Fruit fly (Drosophila melanogaster): ENCODE measurements around the gene CG17097.

CG17097 gene

dm6 chr2L:10654520-10654919 is 8.3 kb downstream of the CG17097 start:
- TF ChIP-seq CG8478 (optimal IDR thresholded peaks at IDR 0.05) (no peak), CTCF (optimal IDR thresholded peaks at IDR 0.05) (no peak)

DNA sequence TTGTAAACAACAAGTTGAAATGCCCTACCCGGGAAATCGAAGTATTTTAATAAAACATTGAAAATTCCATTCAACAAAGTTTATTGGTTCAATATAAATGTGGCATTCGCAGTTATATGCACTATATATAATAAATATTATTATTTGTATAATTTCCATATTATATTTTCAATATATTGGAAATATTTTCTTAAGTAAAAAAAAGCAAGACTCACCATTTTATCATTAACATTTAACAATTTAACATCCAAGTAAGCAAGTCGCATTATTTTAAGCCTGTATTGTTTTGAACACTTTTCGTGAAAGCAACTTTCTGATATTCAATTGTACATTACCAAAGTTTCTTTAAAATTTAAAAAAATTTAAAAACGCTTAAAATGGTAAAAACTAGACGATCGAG is 11.8 kb downstream of the CG17097 start, which contains the start of gene CG45690:
Gene CG45690, plus strand, starts transcription at position 301 of the 400 bp plus-strand sequence.
- no peak for TF ChIP-seq CTCF (optimal IDR thresholded peaks at IDR 0.05)
- TF ChIP-seq CG8478 (optimal IDR thresholded peaks at IDR 0.05), result no peak

DNA sequence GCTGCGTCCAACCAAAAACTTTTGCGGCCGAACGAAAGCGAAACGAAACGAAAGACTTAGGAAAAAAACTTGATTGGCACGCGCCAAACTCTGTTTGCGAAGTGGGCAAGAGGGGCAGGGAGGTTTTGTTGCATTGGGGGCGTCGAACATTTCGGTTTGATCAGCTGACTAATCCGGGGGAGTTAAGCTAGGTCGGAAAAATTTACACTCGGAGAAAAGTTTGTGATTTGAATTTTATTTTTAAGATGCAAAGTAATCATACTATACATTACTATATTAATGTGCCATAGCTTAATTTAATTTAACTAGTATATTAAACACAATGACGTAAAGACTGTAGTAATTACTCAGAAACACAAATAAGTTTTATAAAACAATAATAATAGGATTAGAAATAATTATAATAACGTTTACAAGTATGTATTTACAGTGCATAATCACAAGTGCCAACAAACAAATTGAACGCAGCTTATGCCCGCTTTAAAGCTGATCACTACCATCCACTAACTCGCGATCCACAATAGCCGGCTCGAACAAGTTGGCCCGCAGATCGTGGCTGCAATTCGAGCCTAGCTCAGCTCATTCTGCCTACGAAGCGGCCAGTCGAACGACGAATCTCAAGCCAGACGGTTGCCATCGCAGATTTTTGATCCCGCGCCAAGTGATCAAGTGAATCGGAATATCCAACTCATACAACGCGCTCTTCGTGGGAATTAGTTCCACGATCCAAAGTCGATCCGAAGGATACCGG is 15.4 kb downstream of the CG17097 start, which contains the start of gene CG31871:
Gene CG31871, plus strand, starts transcription at position 592 of the 751 bp plus-strand sequence.
- TF ChIP-seq CTCF (optimal IDR thresholded peaks at IDR 0.05), result no peak
- TF ChIP-seq CG8478 (optimal IDR thresholded peaks at IDR 0.05), result no peak

DNA sequence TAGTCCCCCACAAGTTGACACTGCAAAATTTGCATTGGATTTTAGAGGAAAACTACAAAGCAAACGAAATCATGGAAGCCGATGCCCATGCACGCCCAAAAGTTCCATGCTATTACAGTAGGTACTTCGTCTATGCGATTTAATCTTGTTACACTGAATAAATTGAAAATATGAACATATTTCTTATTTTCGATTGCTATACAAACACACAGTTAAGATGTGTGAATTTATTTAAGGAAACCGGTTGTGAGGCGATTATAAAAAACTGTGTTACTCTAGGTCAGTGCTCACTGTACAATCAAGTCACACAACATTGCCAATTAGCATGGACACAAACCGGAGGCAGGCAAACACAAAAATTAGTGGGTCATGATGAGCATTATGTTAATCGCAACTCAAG is 19.4 kb downstream of the CG17097 start:
- no peak for TF ChIP-seq CTCF (optimal IDR thresholded peaks at IDR 0.05)
- no peak for TF ChIP-seq CG8478 (optimal IDR thresholded peaks at IDR 0.05)

DNA sequence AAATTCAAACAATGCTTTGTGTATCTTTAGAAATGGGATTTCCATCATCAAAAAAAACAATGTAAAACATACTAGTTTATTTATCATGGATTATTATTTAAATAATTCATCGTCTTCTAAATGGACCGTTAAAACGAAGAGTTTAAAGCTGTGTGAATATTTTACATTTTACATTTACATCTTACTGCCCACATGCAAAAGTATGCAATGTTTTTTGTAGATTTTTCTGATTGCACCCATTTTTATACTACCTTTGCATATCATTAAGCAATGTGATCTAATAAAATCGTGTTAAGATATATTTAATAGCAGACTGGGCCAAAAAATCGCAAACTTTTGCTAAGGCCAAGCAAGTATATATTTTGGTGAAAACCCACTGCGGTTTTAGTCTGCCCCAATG is 25.3 kb downstream of the CG17097 start:
- TF ChIP-seq CTCF (optimal IDR thresholded peaks at IDR 0.05) (no peak), CG8478 (optimal IDR thresholded peaks at IDR 0.05) (no peak)

DNA sequence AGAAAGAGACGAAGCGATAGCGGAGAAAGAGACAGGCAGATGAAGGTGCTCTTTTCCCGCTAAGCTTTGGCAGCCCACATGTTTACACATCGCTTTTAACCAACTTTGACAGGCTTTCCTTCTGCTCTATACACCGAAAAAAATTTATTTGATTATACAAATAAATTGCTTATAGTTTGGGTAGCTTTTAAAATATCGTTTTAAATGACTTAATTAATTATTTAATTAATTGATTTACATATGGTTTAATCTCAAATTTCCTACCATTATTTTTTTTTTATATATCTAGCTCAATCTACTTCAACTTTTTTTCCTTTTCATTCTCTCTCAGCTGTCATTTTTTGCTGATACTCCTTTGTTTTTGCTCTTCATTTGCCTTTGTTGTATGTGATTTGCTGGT is 26.8 kb downstream of the CG17097 start:
- TF ChIP-seq CG8478 (optimal IDR thresholded peaks at IDR 0.05) (no peak), CTCF (optimal IDR thresholded peaks at IDR 0.05) (no peak)

DNA sequence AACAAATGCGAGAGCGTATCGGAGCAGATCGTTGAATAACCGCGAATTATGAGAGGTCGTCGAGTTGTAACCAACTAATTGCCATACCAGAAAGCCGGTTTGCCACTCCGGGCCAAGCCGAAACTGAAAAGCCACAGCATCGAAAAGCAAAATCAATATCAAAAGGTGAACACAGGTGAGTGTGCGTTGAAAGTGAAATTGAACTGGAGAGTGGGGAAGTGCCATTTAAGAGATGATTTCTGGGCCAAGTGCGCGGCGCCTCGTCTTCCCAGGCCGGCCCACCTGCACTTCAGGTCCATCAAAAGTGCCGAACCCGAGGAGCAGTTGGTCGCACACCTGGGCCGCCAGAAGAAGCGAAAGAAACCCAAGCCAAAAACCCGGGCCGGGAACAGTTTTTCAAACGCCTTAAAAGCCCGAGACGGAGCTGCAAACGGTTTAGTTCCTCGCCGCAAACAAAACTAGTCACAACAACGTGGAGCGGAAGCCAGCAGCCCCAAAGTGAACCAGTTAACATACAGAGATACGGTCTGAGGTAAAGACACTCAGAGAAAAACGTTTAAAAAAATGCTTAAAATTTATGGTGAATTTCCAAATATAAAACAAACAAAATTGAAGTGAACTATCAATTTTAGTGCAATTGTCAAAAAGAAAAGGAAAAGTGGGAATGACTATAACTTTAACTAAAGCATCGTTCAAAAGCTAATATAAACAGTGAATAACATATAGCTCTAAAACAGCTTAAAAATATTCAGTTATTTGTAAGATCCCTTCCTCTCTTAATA is 30.9 kb downstream of the CG17097 start, which contains the start of gene CG17104:
Gene CG17104, plus strand, starts transcription at position 266 of the 782 bp plus-strand sequence.
- TF ChIP-seq CTCF (optimal IDR thresholded peaks at IDR 0.05) (no peak), CG8478 (optimal IDR thresholded peaks at IDR 0.05) (no peak)

DNA sequence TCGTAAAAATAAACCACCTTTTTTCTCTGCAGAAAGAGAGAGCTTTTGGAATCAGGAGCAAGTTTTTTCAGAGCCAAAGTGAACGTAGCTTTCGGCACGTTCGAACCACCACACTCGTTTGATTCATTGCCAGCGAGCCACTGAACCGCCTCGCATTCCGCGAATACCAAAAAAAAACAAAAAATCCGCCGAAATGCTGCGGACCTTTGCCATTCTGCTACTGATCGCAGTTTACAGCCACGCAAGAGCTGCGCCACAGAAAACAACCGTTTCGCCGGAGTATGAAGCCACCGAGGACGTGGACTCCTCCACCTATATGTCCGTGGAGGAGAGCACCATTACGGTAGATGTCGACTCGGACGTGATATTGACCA is 31.5 kb downstream of the CG17097 start:
- TF ChIP-seq CTCF (optimal IDR thresholded peaks at IDR 0.05) (no peak), CG8478 (optimal IDR thresholded peaks at IDR 0.05) (no peak)

DNA sequence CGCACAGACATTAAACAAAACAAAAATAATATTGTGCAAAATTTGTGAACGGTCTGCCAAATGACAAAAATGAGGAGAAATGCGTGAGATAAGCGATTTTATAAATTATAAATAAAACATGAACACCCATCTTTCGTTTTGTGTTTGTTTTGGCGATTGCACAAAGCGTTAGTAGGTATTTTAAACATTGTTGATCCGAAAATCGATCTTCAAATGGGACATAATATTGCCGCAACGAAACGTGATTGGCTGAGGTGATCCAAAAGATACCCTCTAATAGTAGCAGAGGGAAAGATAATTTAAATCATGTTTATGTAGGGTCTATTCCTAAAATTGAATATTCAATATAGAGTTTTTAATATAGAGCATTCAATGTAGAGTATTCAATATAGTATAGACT is 33.4 kb downstream of the CG17097 start:
- TF ChIP-seq CG8478 (optimal IDR thresholded peaks at IDR 0.05), result no peak
- TF ChIP-seq CTCF (optimal IDR thresholded peaks at IDR 0.05), result no peak

DNA sequence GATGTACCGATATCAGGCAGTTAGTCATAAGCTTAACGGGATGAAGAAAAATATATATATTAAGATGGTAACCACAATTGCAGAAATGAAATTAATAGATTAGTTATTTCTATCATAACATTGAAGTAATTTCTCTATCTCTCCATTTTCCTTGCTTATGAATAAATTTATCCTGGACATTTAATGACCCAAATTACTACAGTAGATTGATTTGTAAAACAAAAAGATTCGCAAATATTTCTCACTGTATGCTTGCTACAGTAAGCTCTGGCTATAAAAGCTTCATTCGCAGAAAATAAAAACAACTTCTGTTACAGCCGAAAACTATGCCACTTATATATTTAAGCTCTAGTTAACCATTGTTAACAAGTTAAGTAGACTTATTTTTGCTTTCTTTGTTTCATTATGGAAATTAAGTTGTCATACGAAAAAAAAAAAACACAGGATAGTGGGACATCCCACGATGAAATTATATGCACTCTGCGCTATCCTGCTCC is 34.4 kb downstream of the CG17097 start, which contains the start of gene CG17105:
Gene CG17105, plus strand, starts transcription at position 447 of the 497 bp plus-strand sequence.
- TF ChIP-seq CTCF (optimal IDR thresholded peaks at IDR 0.05), result no peak
- TF ChIP-seq CG8478 (optimal IDR thresholded peaks at IDR 0.05), result no peak

- TF ChIP-seq CTCF (optimal IDR thresholded peaks at IDR 0.05), result no peak
Measured at dm6 chr2L:10681602-10682001, 35.4 kb downstream of the CG17097 start, which contains the start of gene CG17107. Gene CG17107 (plus strand): TSS chr2L:10681902.

dm6 chr2L:10682197-10682596 is 36.0 kb downstream of the CG17097 start:
- TF ChIP-seq CTCF (optimal IDR thresholded peaks at IDR 0.05) (no peak), CG8478 (optimal IDR thresholded peaks at IDR 0.05) (no peak)

dm6 chr2L:10682912-10683311 is 36.7 kb downstream of the CG17097 start:
- TF ChIP-seq CTCF (optimal IDR thresholded peaks at IDR 0.05) (no peak), CG8478 (optimal IDR thresholded peaks at IDR 0.05) (no peak)

DNA sequence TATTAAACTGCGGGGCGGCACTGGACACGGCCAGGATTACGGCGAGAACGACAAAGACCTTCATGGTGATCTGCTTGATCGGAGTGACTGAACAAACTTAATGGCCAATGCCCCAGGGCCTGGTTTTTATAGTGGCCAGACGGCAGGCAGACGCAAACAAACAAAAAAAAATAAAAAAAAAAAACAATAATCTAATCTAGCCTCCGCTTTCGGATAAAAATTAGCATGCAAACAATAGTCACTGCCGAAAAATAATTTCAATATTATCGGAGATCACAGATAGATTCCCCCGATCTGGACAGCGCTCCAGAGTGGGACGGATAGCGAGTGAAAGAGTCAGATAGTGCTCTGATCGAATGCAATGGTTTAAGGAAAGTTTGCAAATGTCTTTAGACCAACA is 38.1 kb downstream of the CG17097 start, which contains the start of gene CG7299:
Gene CG7299, minus strand, starts transcription at position 101 of the 400 bp plus-strand sequence.
- no peak for TF ChIP-seq CTCF (optimal IDR thresholded peaks at IDR 0.05)
- TF ChIP-seq CG8478 (optimal IDR thresholded peaks at IDR 0.05), result no peak

dm6 chr2L:10685666-10686065 is 39.5 kb downstream of the CG17097 start:
- TF ChIP-seq CG8478 (optimal IDR thresholded peaks at IDR 0.05) (no peak), CTCF (optimal IDR thresholded peaks at IDR 0.05) (no peak)

Data from S2 (cell line).